Worm (Caenorhabditis elegans): ENCODE data around the gene dmsr-15.

ce11 chrV:6838599-6838998 is 9.9 kb upstream of the dmsr-15 start, which contains the start of gene T15B7.15:
- TF ChIP-seq ceh-82 (tag; optimal IDR thresholded peaks at IDR 0.05), result no peak
- no peak for TF ChIP-seq ztf-11 (tag; optimal IDR thresholded peaks at IDR 0.05)
- TF ChIP-seq nhr-6 (tag; optimal IDR thresholded peaks at IDR 0.05), result no peak
- TF ChIP-seq snpc-4 (tag; optimal IDR thresholded peaks at IDR 0.05), result no peak
- no peak for TF ChIP-seq ceh-16 (tag; optimal IDR thresholded peaks at IDR 0.05)
- TF ChIP-seq fos-1 (tag; optimal IDR thresholded peaks at IDR 0.05), result no peak
- peak; percentile 8 for TF ChIP-seq sma-9 (GFP tag; optimal IDR thresholded peaks at IDR 0.05)
- no peak for TF ChIP-seq sma-9 (tag; optimal IDR thresholded peaks at IDR 0.05)
- no peak for TF ChIP-seq nhr-129 (tag; optimal IDR thresholded peaks at IDR 0.05)
- no peak for TF ChIP-seq lin-39 (tag; optimal IDR thresholded peaks at IDR 0.05)
- no peak for TF ChIP-seq ZK546.5 (tag; optimal IDR thresholded peaks at IDR 0.05)
- no peak for TF ChIP-seq nhr-11 (tag; optimal IDR thresholded peaks at IDR 0.05)
